Worm (Caenorhabditis elegans) whole organism, L2 larva: Measurements from ENCODE around the gene dhhc-4.

Experiments
- R02D3.7 ChIP-seq: fragments of 150-350 bp; optimal IDR thresholded peaks from 2 replicates; lab custom pipeline; 2014; ENCODE audit warnings: missing biosample characterization, missing genetic modification characterization
- Y55F3AM.14 ChIP-seq: fragments of 200-800 bp; sonication (Bioruptor generic); optimal IDR thresholded peaks from 2 replicates; lab custom pipeline; 2018; ENCODE audit warnings: mild to moderate bottlenecking, missing genetic modification characterization, missing compliant biosample characterization
- aly-2 ChIP-seq: fragments of 150-350 bp; optimal IDR thresholded peaks from 2 replicates; lab custom pipeline; 2014; ENCODE audit warnings: missing biosample characterization, missing genetic modification characterization
- blmp-1 ChIP-seq: sonication (generic microtip); optimal IDR thresholded peaks from 2 replicates; lab custom pipeline; 2017; ENCODE audit warnings: missing genetic modification characterization, mild to moderate bottlenecking, missing compliant biosample characterization, antibody characterized with exemption, moderate library complexity; ENCODE audit not compliant: insufficient read depth
- ceh-16 ChIP-seq: fragments of 150-350 bp; optimal IDR thresholded peaks from 2 replicates; lab custom pipeline; 2014; ENCODE audit warnings: missing biosample characterization, missing genetic modification characterization
- ceh-82 ChIP-seq: fragments of 150-350 bp; optimal IDR thresholded peaks from 2 replicates; lab custom pipeline; 2014; ENCODE audit warnings: missing biosample characterization, missing genetic modification characterization
- dmd-4 ChIP-seq: sonication (generic microtip); optimal IDR thresholded peaks from 2 replicates; lab custom pipeline; 2017; ENCODE audit warnings: missing biosample characterization, missing genetic modification characterization
- egl-27 ChIP-seq: sonication (generic microtip); optimal IDR thresholded peaks from 3 replicates; lab custom pipeline; 2017; ENCODE audit warnings: missing biosample characterization, missing genetic modification reagents, missing genetic modification characterization
- elt-1 ChIP-seq: fragments of 150-350 bp; optimal IDR thresholded peaks from 2 replicates; lab custom pipeline; 2014; ENCODE audit warnings: missing biosample characterization, missing genetic modification characterization
- elt-3 ChIP-seq: sonication (generic microtip); optimal IDR thresholded peaks from 2 replicates; lab custom pipeline; 2017; ENCODE audit warnings: missing biosample characterization, missing genetic modification characterization
- fos-1 ChIP-seq: fragments of 150-350 bp; optimal IDR thresholded peaks from 2 replicates; lab custom pipeline; 2014; ENCODE audit warnings: missing biosample characterization, missing genetic modification characterization
- gmeb-1 ChIP-seq: fragments of 150-350 bp; optimal IDR thresholded peaks from 2 replicates; lab custom pipeline; 2014; ENCODE audit warnings: missing biosample characterization, missing genetic modification characterization
- lin-11 ChIP-seq: fragments of 150-350 bp; sonication (generic microtip); optimal IDR thresholded peaks from 2 replicates; lab custom pipeline; 2014; ENCODE audit warnings: missing biosample characterization, missing genetic modification characterization, inconsistent platforms, mixed read lengths
- lin-13 ChIP-seq: fragments of 150-350 bp; optimal IDR thresholded peaks from 2 replicates; lab custom pipeline; 2014; ENCODE audit warnings: missing biosample characterization, missing genetic modification reagents, missing genetic modification characterization
- lin-39 ChIP-seq: fragments of 150-350 bp; optimal IDR thresholded peaks from 2 replicates; lab custom pipeline; 2014; ENCODE audit warnings: missing biosample characterization, missing genetic modification reagents, missing genetic modification characterization
- lsy-2 ChIP-seq, 2 experiments: fragments of 150-350 bp in 1 of 2; sonication (generic microtip) in 1 of 2; optimal IDR thresholded peaks; 2 replicates each; lab custom pipeline; 2014 to 2017; ENCODE audit warnings: missing biosample characterization in 2 of 2, missing genetic modification characterization in 2 of 2
- mab-5 ChIP-seq: fragments of 150-350 bp; optimal IDR thresholded peaks from 2 replicates; lab custom pipeline; 2014; ENCODE audit warnings: missing biosample characterization, missing genetic modification characterization
- mdl-1 ChIP-seq, 2 experiments: fragments of 150-350 bp in 1 of 2; sonication (generic microtip) in 1 of 2; optimal IDR thresholded peaks; 2 replicates each; lab custom pipeline; 2017; ENCODE audit warnings: missing biosample characterization in 2 of 2, missing genetic modification characterization in 2 of 2
- nhr-10 ChIP-seq: sonication (generic microtip); optimal IDR thresholded peaks from 2 replicates; lab custom pipeline; 2017; ENCODE audit warnings: missing biosample characterization, missing genetic modification characterization
- nhr-11 ChIP-seq: fragments of 150-350 bp; optimal IDR thresholded peaks from 2 replicates; lab custom pipeline; 2014; ENCODE audit warnings: missing biosample characterization, missing genetic modification characterization
- nhr-12 ChIP-seq: fragments of 150-350 bp; optimal IDR thresholded peaks from 2 replicates; lab custom pipeline; 2014; ENCODE audit warnings: missing biosample characterization, missing genetic modification characterization
- nhr-129 ChIP-seq: fragments of 150-350 bp; optimal IDR thresholded peaks from 2 replicates; lab custom pipeline; 2014; ENCODE audit warnings: missing biosample characterization, missing genetic modification characterization
- nhr-23 ChIP-seq: fragments of 150-350 bp; optimal IDR thresholded peaks from 2 replicates; lab custom pipeline; 2014; ENCODE audit warnings: missing biosample characterization, missing genetic modification reagents, missing genetic modification characterization
- nhr-237 ChIP-seq: fragments of 150-350 bp; optimal IDR thresholded peaks from 2 replicates; lab custom pipeline; 2014; ENCODE audit warnings: missing biosample characterization, missing genetic modification characterization
- nhr-25 ChIP-seq: fragments of 150-350 bp; sonication (generic microtip); optimal IDR thresholded peaks from 3 replicates; lab custom pipeline; 2014; ENCODE audit warnings: missing biosample characterization, missing genetic modification characterization
- nhr-6 ChIP-seq: fragments of 150-350 bp; optimal IDR thresholded peaks from 2 replicates; lab custom pipeline; 2014; ENCODE audit warnings: missing biosample characterization, missing genetic modification characterization
- nhr-77 ChIP-seq: fragments of 150-350 bp; optimal IDR thresholded peaks from 2 replicates; lab custom pipeline; 2014; ENCODE audit warnings: missing biosample characterization, missing genetic modification characterization
- peb-1 ChIP-seq: fragments of 150-350 bp; optimal IDR thresholded peaks from 2 replicates; lab custom pipeline; 2014; ENCODE audit warnings: missing biosample characterization, missing genetic modification characterization
- sem-4 ChIP-seq: fragments of 150-350 bp; optimal IDR thresholded peaks from 2 replicates; lab custom pipeline; 2014; ENCODE audit warnings: missing biosample characterization, missing genetic modification reagents, missing genetic modification characterization
- skn-1 ChIP-seq: sonication (generic microtip); optimal IDR thresholded peaks from 2 replicates; lab custom pipeline; 2017; ENCODE audit warnings: missing biosample characterization, missing genetic modification characterization
- sma-3 ChIP-seq: sonication (generic microtip); optimal IDR thresholded peaks from 2 replicates; lab custom pipeline; 2016; ENCODE audit warnings: missing genetic modification reagents, missing genetic modification characterization, missing compliant biosample characterization
- sma-9 ChIP-seq, 2 experiments: fragments of 150-350 bp in 1 of 2; sonication (generic microtip) in 1 of 2; optimal IDR thresholded peaks; 2 replicates each; lab custom pipeline; 2014 to 2016; ENCODE audit warnings: missing genetic modification characterization in 2 of 2, mild to moderate bottlenecking in 1 of 2, missing biosample characterization in 1 of 2, missing compliant biosample characterization in 1 of 2, missing genetic modification reagents in 1 of 2, moderate library complexity in 1 of 2
- snpc-4 ChIP-seq: fragments of 150-350 bp; optimal IDR thresholded peaks from 2 replicates; lab custom pipeline; 2014; ENCODE audit warnings: missing biosample characterization, missing genetic modification characterization
- unc-39 ChIP-seq: fragments of 150-350 bp; optimal IDR thresholded peaks from 2 replicates; lab custom pipeline; 2014; ENCODE audit warnings: missing biosample characterization, missing genetic modification characterization
- unc-55 ChIP-seq: fragments of 150-350 bp; sonication (generic microtip); optimal IDR thresholded peaks from 3 replicates; lab custom pipeline; 2014; ENCODE audit warnings: missing biosample characterization, missing genetic modification reagents, missing genetic modification characterization
- ztf-1 ChIP-seq: fragments of 200-800 bp; sonication (Bioruptor generic); conservative IDR thresholded peaks from 2 replicates; pipeline ENCODE4 v1.3.6; 2022; ENCODE audit warnings: missing genetic modification characterization, missing compliant biosample characterization
- ztf-11 ChIP-seq: sonication (generic microtip); optimal IDR thresholded peaks from 2 replicates; lab custom pipeline; 2017; ENCODE audit warnings: missing biosample characterization, missing genetic modification characterization

dhhc-4 gene

DNA sequence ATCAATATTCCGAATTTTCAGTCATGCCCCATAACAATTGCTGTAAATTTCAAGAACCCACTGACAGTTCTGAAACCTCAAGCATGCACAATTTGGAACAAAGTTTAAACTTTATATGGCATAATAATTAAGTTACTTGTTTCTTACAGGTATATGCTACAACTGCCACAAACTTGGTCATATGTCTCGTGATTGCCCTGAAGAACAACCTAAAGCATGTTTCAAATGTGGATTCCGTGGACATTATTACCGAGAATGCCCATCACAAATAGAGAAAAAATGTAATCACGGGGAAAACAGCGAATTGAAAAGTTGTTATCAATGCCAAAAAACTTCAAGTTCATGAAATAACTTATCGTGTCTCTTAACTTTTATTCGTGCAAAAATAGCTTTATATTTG is 45.4 kb upstream of the dhhc-4 start:
- TF ChIP-seq skn-1 (tag; lab: Kevin White, UChicago) (no peak), ceh-16 (tag; lab: Kevin White, UChicago) (no peak), lin-13 (GFP tag; lab: Kevin White, UChicago) (no peak), nhr-129 (tag; lab: Kevin White, UChicago) (no peak), nhr-11 (no peak), sma-9 (GFP tag; optimal IDR thresholded peaks at IDR 0.05; lab: Kevin White, UChicago) (no peak), sma-9 (tag; optimal IDR thresholded peaks at IDR 0.05; lab: Kevin White, UChicago) (no peak), egl-27 (tag; lab: Kevin White, UChicago) (no peak), ceh-82 (no peak), dmd-4 (tag; lab: Kevin White, UChicago) (no peak), nhr-12 (tag; lab: Kevin White, UChicago) (no peak), snpc-4 (tag; lab: Kevin White, UChicago) (no peak), unc-39 (no peak), lin-39 (tag; lab: Kevin White, UChicago) (no peak), lin-11 (tag; lab: Kevin White, UChicago) (no peak), lsy-2 (tag; optimal IDR thresholded peaks at IDR 0.05; lab: Kevin White, UChicago) (no peak), nhr-77 (tag; lab: Kevin White, UChicago) (no peak), Y55F3AM.14 (GFP tag; lab: Kevin White, UChicago) (no peak)

DNA sequence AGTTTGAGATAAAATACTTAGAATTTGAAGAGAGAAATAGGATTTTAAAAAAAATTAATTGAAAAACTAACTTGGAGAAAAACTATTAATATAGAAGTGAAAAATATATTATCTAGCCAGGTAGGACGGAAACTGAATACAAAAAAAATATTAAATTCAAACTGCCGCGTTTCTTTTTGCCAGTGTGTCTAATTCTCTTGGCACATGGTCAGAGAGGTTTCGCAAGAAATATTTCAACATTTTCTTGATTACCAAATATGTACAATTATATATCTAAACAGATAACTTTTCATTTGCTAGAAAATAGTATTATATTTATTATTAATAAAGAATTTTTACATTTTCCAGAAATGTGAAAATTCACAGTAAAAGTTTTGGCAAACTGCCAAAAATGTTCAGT is 44.9 kb upstream of the dhhc-4 start:
- TF ChIP-seq ceh-16 (tag; lab: Kevin White, UChicago) (no peak), gmeb-1 (tag; lab: Kevin White, UChicago) (peak; percentile 45), R02D3.7 (tag; lab: Kevin White, UChicago) (no peak)
- TF ChIP-seq, all 48 proteins: peak for 1

DNA sequence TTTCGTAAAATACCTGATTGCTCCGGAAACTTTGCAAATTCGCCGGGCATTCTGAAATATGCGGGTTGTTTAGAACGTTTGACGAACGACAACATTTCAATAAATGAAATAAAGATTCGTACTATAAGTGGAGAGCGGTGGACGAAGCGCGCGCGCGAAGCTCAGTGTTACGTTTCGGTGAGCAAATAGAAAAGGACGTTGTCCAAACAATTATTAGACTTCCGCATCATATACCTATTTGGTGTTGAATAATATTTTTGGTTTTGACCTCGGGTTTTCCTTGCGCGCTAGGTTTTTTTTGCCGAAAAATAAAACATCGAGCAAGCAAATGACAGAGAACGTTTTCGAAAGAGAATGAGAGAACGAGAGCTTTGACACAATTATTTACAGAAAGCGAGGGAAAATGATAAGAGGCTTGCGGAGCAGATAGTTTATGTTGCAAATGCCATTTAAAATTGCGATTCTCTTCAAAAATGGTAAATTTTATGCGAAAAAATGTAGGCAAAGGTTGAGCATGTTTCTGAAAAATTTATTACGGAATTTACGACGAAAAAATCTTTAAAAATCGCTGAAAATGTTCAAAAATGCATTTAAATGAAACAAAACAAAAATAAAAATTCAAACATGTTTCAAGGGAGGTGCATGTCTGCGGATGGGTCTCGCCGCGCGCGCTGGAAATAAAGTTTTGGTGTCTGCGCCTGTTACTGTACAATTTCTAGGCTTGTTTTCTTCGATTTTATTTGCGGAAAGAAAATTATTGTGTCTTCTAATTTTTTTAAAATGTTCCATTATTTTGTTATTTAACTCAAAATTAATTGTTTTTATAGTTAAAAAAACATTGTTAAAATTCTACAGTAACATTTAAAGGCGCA is 43.3 kb upstream of the dhhc-4 start, which contains the start of the genes cyld-1 and F40F12.9:
TSS of gene cyld-1 (minus strand) at position 51 of the 872 bp plus-strand sequence.
TSS of gene F40F12.9 (plus strand) at position 721 of the 872 bp plus-strand sequence.
- TF ChIP-seq fos-1 (tag; lab: Kevin White, UChicago) (peak; percentile 55), nhr-10 (tag; lab: Kevin White, UChicago) (no peak)

DNA sequence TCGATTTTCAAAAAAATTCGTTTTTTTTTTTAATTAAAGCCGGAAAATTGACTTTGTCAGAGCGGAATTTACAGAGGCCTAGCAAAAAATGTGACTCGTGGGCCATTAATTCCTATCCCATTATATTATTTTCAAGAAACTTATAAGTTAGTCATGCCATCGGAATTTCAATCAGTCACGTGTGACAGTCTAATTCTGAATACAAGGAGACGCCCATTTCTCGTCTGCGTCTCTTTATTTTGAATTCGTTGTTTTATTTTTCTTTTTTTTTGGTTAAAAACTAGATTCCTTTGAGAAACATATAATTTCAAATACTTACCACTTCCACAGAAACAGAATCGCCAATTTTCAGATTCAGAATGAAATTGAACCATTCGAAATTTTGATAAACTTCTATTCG is 41.2 kb upstream of the dhhc-4 start:
- TF ChIP-seq nhr-10 (tag; lab: Kevin White, UChicago), result no peak
- peak; percentile 3 for TF ChIP-seq sma-3 (GFP tag; lab: Kevin White, UChicago)

DNA sequence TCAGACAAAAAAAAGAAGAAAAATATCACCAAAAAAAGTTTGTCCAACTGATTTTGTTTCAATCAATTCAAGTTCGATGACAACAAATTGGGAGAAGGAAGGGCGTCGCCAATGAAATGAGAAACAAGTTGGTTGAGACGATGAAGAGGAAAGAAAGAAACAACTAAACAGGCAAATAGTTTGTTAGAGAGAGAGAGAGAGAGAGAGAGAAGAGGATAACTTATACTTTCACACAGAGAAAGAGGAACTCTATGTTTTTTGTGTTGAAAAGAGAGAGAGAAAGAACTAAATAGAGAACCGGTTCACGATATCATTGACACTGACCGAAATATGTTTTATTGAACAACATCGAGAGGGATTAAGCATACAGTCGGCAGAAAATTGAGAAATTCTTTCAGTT is 40.0 kb upstream of the dhhc-4 start:
- no peak for TF ChIP-seq ztf-11 (tag; lab: Kevin White, UChicago)
- TF ChIP-seq aly-2 (tag; lab: Kevin White, UChicago), result no peak
- peak; percentile 31 for TF ChIP-seq nhr-25 (tag; lab: Kevin White, UChicago)
- no peak for TF ChIP-seq mdl-1 (tag; optimal IDR thresholded peaks at IDR 0.05; lab: Kevin White, UChicago)
- TF ChIP-seq nhr-12 (tag; lab: Kevin White, UChicago), result no peak
- no peak for TF ChIP-seq peb-1 (tag; lab: Kevin White, UChicago)
- TF ChIP-seq nhr-6 (tag; lab: Kevin White, UChicago), result no peak
- no peak for TF ChIP-seq dmd-4 (tag; lab: Kevin White, UChicago)
- no peak for TF ChIP-seq nhr-23 (tag; lab: Kevin White, UChicago)
- TF ChIP-seq unc-55 (GFP tag; lab: Kevin White, UChicago), result no peak
- TF ChIP-seq ztf-1 (GFP tag; lab: Robert Waterston, UW), result no peak
- no peak for TF ChIP-seq ceh-82
- TF ChIP-seq skn-1 (tag; lab: Kevin White, UChicago), result no peak
- TF ChIP-seq nhr-237, result no peak
- no peak for TF ChIP-seq sem-4 (tag; lab: Kevin White, UChicago)
- peak; percentile 31 for TF ChIP-seq sma-3 (GFP tag; lab: Kevin White, UChicago)
- TF ChIP-seq nhr-77 (tag; lab: Kevin White, UChicago), result no peak
- TF ChIP-seq lin-11 (tag; lab: Kevin White, UChicago), result no peak
- no peak for TF ChIP-seq R02D3.7 (tag; lab: Kevin White, UChicago)
- no peak for TF ChIP-seq lsy-2 (tag; optimal IDR thresholded peaks at IDR 0.05; lab: Kevin White, UChicago)
- no peak for TF ChIP-seq mab-5 (tag; lab: Kevin White, UChicago)
- peak; percentile 48 for TF ChIP-seq blmp-1 (tag; lab: Kevin White, UChicago)
- no peak for TF ChIP-seq nhr-11
- TF ChIP-seq gmeb-1 (tag; lab: Kevin White, UChicago), result no peak
- TF ChIP-seq elt-1 (tag; lab: Kevin White, UChicago), result no peak
- TF ChIP-seq nhr-129 (tag; lab: Kevin White, UChicago), result no peak
- TF ChIP-seq snpc-4 (tag; lab: Kevin White, UChicago), result no peak
- peak; percentile 8 for TF ChIP-seq sma-9 (GFP tag; optimal IDR thresholded peaks at IDR 0.05; lab: Kevin White, UChicago)
- no peak for TF ChIP-seq sma-9 (tag; optimal IDR thresholded peaks at IDR 0.05; lab: Kevin White, UChicago)
- TF ChIP-seq elt-3 (tag; lab: Kevin White, UChicago), result no peak
